Worm (Caenorhabditis elegans) whole organism, L2 larva: ENCODE results near the gene cisd-3.1.

ENCODE experiments used
- C34F6.9 ChIP-seq: fragments of 150-350 bp; optimal IDR thresholded peaks from 2 replicates; lab custom pipeline; 2014; ENCODE audit warnings: missing biosample characterization, missing genetic modification characterization
- F13H6.1 ChIP-seq: sonication (generic microtip); optimal IDR thresholded peaks from 2 replicates; lab custom pipeline; 2016; ENCODE audit warnings: missing genetic modification characterization, missing compliant biosample characterization
- Y55F3AM.14 ChIP-seq: fragments of 200-800 bp; sonication (Bioruptor generic); optimal IDR thresholded peaks from 2 replicates; lab custom pipeline; 2018; ENCODE audit warnings: mild to moderate bottlenecking, missing genetic modification characterization, missing compliant biosample characterization
- ZK546.5 ChIP-seq: sonication (generic microtip); optimal IDR thresholded peaks from 2 replicates; lab custom pipeline; 2017; ENCODE audit warnings: missing biosample characterization, missing genetic modification characterization
- alr-1 ChIP-seq: fragments of 150-350 bp; optimal IDR thresholded peaks from 2 replicates; lab custom pipeline; 2014; ENCODE audit warnings: missing biosample characterization, missing genetic modification characterization
- blmp-1 ChIP-seq: sonication (generic microtip); optimal IDR thresholded peaks from 2 replicates; lab custom pipeline; 2017; ENCODE audit warnings: missing genetic modification characterization, mild to moderate bottlenecking, missing compliant biosample characterization, antibody characterized with exemption, moderate library complexity; ENCODE audit not compliant: insufficient read depth
- ceh-16 ChIP-seq: fragments of 150-350 bp; optimal IDR thresholded peaks from 2 replicates; lab custom pipeline; 2014; ENCODE audit warnings: missing biosample characterization, missing genetic modification characterization
- ceh-82 ChIP-seq: fragments of 150-350 bp; optimal IDR thresholded peaks from 2 replicates; lab custom pipeline; 2014; ENCODE audit warnings: missing biosample characterization, missing genetic modification characterization
- crh-2 ChIP-seq: sonication (generic microtip); optimal IDR thresholded peaks from 2 replicates; lab custom pipeline; 2017; ENCODE audit warnings: missing biosample characterization, missing genetic modification characterization
- dmd-4 ChIP-seq: sonication (generic microtip); optimal IDR thresholded peaks from 2 replicates; lab custom pipeline; 2017; ENCODE audit warnings: missing biosample characterization, missing genetic modification characterization
- elt-1 ChIP-seq: fragments of 150-350 bp; optimal IDR thresholded peaks from 2 replicates; lab custom pipeline; 2014; ENCODE audit warnings: missing biosample characterization, missing genetic modification characterization
- fos-1 ChIP-seq: fragments of 150-350 bp; optimal IDR thresholded peaks from 2 replicates; lab custom pipeline; 2014; ENCODE audit warnings: missing biosample characterization, missing genetic modification characterization
- gmeb-1 ChIP-seq: fragments of 150-350 bp; optimal IDR thresholded peaks from 2 replicates; lab custom pipeline; 2014; ENCODE audit warnings: missing biosample characterization, missing genetic modification characterization
- lin-11 ChIP-seq: fragments of 150-350 bp; sonication (generic microtip); optimal IDR thresholded peaks from 2 replicates; lab custom pipeline; 2014; ENCODE audit warnings: missing biosample characterization, missing genetic modification characterization, inconsistent platforms, mixed read lengths
- lsy-2 ChIP-seq, 2 experiments: fragments of 150-350 bp in 1 of 2; sonication (generic microtip) in 1 of 2; optimal IDR thresholded peaks; 2 replicates each; lab custom pipeline; 2014 to 2017; ENCODE audit warnings: missing biosample characterization in 2 of 2, missing genetic modification characterization in 2 of 2
- mab-5 ChIP-seq: fragments of 150-350 bp; optimal IDR thresholded peaks from 2 replicates; lab custom pipeline; 2014; ENCODE audit warnings: missing biosample characterization, missing genetic modification characterization
- mdl-1 ChIP-seq, 2 experiments: fragments of 150-350 bp in 1 of 2; sonication (generic microtip) in 1 of 2; optimal IDR thresholded peaks; 2 replicates each; lab custom pipeline; 2017; ENCODE audit warnings: missing biosample characterization in 2 of 2, missing genetic modification characterization in 2 of 2
- nhr-10 ChIP-seq: sonication (generic microtip); optimal IDR thresholded peaks from 2 replicates; lab custom pipeline; 2017; ENCODE audit warnings: missing biosample characterization, missing genetic modification characterization
- nhr-11 ChIP-seq: fragments of 150-350 bp; optimal IDR thresholded peaks from 2 replicates; lab custom pipeline; 2014; ENCODE audit warnings: missing biosample characterization, missing genetic modification characterization
- nhr-129 ChIP-seq: fragments of 150-350 bp; optimal IDR thresholded peaks from 2 replicates; lab custom pipeline; 2014; ENCODE audit warnings: missing biosample characterization, missing genetic modification characterization
- nhr-21 ChIP-seq: fragments of 150-350 bp; optimal IDR thresholded peaks from 2 replicates; lab custom pipeline; 2014; ENCODE audit warnings: missing biosample characterization, missing genetic modification characterization
- nhr-237 ChIP-seq: fragments of 150-350 bp; optimal IDR thresholded peaks from 2 replicates; lab custom pipeline; 2014; ENCODE audit warnings: missing biosample characterization, missing genetic modification characterization
- nhr-25 ChIP-seq: fragments of 150-350 bp; sonication (generic microtip); optimal IDR thresholded peaks from 3 replicates; lab custom pipeline; 2014; ENCODE audit warnings: missing biosample characterization, missing genetic modification characterization
- nhr-6 ChIP-seq: fragments of 150-350 bp; optimal IDR thresholded peaks from 2 replicates; lab custom pipeline; 2014; ENCODE audit warnings: missing biosample characterization, missing genetic modification characterization
- nhr-77 ChIP-seq: fragments of 150-350 bp; optimal IDR thresholded peaks from 2 replicates; lab custom pipeline; 2014; ENCODE audit warnings: missing biosample characterization, missing genetic modification characterization
- peb-1 ChIP-seq: fragments of 150-350 bp; optimal IDR thresholded peaks from 2 replicates; lab custom pipeline; 2014; ENCODE audit warnings: missing biosample characterization, missing genetic modification characterization
- sem-4 ChIP-seq: fragments of 150-350 bp; optimal IDR thresholded peaks from 2 replicates; lab custom pipeline; 2014; ENCODE audit warnings: missing biosample characterization, missing genetic modification reagents, missing genetic modification characterization
- skn-1 ChIP-seq: sonication (generic microtip); optimal IDR thresholded peaks from 2 replicates; lab custom pipeline; 2017; ENCODE audit warnings: missing biosample characterization, missing genetic modification characterization
- sma-3 ChIP-seq: sonication (generic microtip); optimal IDR thresholded peaks from 2 replicates; lab custom pipeline; 2016; ENCODE audit warnings: missing genetic modification reagents, missing genetic modification characterization, missing compliant biosample characterization
- sma-9 ChIP-seq, 2 experiments: fragments of 150-350 bp in 1 of 2; sonication (generic microtip) in 1 of 2; optimal IDR thresholded peaks; 2 replicates each; lab custom pipeline; 2014 to 2016; ENCODE audit warnings: missing genetic modification characterization in 2 of 2, mild to moderate bottlenecking in 1 of 2, missing biosample characterization in 1 of 2, missing compliant biosample characterization in 1 of 2, missing genetic modification reagents in 1 of 2, moderate library complexity in 1 of 2
- snpc-4 ChIP-seq: fragments of 150-350 bp; optimal IDR thresholded peaks from 2 replicates; lab custom pipeline; 2014; ENCODE audit warnings: missing biosample characterization, missing genetic modification characterization
- unc-39 ChIP-seq: fragments of 150-350 bp; optimal IDR thresholded peaks from 2 replicates; lab custom pipeline; 2014; ENCODE audit warnings: missing biosample characterization, missing genetic modification characterization
- unc-55 ChIP-seq: fragments of 150-350 bp; sonication (generic microtip); optimal IDR thresholded peaks from 3 replicates; lab custom pipeline; 2014; ENCODE audit warnings: missing biosample characterization, missing genetic modification reagents, missing genetic modification characterization
- zag-1 ChIP-seq: fragments of 150-350 bp; optimal IDR thresholded peaks from 2 replicates; lab custom pipeline; 2014; ENCODE audit warnings: missing biosample characterization, missing genetic modification characterization
- ztf-1 ChIP-seq: fragments of 200-800 bp; sonication (Bioruptor generic); conservative IDR thresholded peaks from 2 replicates; pipeline ENCODE4 v1.3.6; 2022; ENCODE audit warnings: missing genetic modification characterization, missing compliant biosample characterization
- ztf-4 ChIP-seq: fragments of 150-350 bp; optimal IDR thresholded peaks from 2 replicates; lab custom pipeline; 2014; ENCODE audit warnings: missing biosample characterization, missing genetic modification characterization

The cisd-3.1 gene

DNA sequence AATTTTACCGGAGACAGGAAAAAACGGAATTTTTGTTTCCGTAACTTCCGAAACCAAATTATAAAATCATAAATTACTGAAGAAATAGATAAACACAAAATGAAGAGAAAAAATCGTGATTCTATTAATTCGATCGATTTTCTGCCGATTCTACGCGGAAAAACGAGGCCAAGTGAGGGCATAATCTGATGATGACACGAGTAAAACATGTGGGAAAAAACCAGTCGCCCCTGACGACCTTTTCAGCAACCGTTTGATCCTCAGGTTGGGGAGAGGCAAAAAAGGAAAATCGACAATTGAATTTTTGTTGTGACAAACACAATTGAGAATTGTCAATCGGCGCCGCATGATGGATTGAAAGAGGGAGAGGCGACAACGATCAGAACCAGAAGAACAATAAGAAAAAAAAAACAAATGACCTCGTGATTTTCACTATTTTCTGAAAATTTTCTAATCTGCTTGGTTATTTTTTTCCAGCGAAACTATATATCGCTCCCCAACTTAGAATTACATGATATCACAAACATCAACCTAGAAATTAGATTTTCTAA, 37.7 kb upstream of the cisd-3.1 start:
- TF ChIP-seq F13H6.1 (no peak), blmp-1 (tag; lab: Kevin White, UChicago) (peak; percentile 56), nhr-25 (peak; percentile 74)

DNA sequence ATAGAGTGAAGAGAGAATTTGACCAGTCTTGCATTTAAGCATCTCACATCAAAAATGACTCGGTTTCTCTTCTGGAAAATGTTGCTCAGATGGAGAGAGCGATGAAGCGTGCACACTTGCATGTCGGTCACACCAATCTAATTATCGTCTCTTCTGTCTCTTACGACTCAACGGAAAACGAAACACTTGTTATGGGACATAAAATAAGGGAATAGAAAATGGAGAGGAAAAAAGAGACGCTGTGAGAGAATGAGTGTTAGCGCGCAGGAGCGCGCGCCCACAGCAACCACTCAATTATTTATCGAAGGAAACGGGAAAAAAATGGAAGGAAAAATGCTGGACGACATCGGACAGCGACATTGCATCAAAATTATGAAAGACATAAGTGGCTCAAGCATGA, 37.0 kb upstream of the cisd-3.1 start:
- TF ChIP-seq ztf-4 (tag; lab: Kevin White, UChicago) (peak; percentile 1), ceh-82 (no peak), sem-4 (tag; lab: Kevin White, UChicago) (peak; percentile 59), ztf-1 (GFP tag; lab: Robert Waterston, UW) (no peak), ZK546.5 (tag; lab: Kevin White, UChicago) (no peak), nhr-237 (tag; lab: Kevin White, UChicago) (no peak), unc-39 (tag; lab: Kevin White, UChicago) (peak; percentile 42), gmeb-1 (tag; lab: Kevin White, UChicago) (no peak), nhr-10 (tag; lab: Kevin White, UChicago) (no peak), skn-1 (tag; lab: Kevin White, UChicago) (no peak), peb-1 (tag; lab: Kevin White, UChicago) (no peak), Y55F3AM.14 (GFP tag; lab: Kevin White, UChicago) (no peak), ceh-16 (no peak), zag-1 (peak; percentile 45), sma-3 (GFP tag; lab: Kevin White, UChicago) (no peak), mdl-1 (tag; optimal IDR thresholded peaks at IDR 0.05; lab: Kevin White, UChicago) (no peak), mab-5 (no peak), lsy-2 (tag; optimal IDR thresholded peaks at IDR 0.05; lab: Kevin White, UChicago) (peak; percentile 29 to 58), unc-55 (GFP tag; lab: Kevin White, UChicago) (peak; percentile 32), C34F6.9 (tag; lab: Kevin White, UChicago) (peak; percentile 22), nhr-77 (no peak), F13H6.1 (peak; percentile 57), lin-11 (tag; lab: Kevin White, UChicago) (peak; percentile 20), nhr-11 (no peak), nhr-129 (tag; lab: Kevin White, UChicago) (peak; percentile 72), nhr-25 (no peak), nhr-6 (tag; lab: Kevin White, UChicago) (no peak), dmd-4 (no peak), alr-1 (tag; lab: Kevin White, UChicago) (peak; percentile 23)

DNA sequence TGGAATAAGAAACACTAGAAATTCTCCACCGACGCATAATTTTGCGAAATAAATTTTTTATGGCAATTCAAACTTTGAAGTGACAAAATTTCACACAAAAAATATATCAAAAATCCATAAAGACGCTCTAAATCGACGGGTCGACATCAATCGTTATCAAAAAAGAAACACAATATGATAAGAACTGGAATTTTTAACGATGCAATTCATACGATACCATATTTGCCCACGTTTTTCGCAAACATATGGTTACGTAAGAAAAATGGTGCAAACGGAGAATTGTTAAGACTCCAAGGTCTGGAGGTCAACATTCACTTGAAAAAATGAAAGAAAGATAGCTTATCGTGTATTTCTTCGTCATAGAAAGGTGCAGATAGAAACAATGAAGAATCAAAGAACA, 36.5 kb upstream of the cisd-3.1 start:
- TF ChIP-seq lsy-2 (tag; optimal IDR thresholded peaks at IDR 0.05; lab: Kevin White, UChicago), result no peak
- no peak for TF ChIP-seq lin-11 (tag; lab: Kevin White, UChicago)
- TF ChIP-seq crh-2, result no peak
- peak; percentile 73 for TF ChIP-seq sma-9 (GFP tag; optimal IDR thresholded peaks at IDR 0.05; lab: Kevin White, UChicago)
- TF ChIP-seq sma-9 (tag; optimal IDR thresholded peaks at IDR 0.05; lab: Kevin White, UChicago), result no peak
- peak; percentile 69 for TF ChIP-seq fos-1 (tag; lab: Kevin White, UChicago)

DNA sequence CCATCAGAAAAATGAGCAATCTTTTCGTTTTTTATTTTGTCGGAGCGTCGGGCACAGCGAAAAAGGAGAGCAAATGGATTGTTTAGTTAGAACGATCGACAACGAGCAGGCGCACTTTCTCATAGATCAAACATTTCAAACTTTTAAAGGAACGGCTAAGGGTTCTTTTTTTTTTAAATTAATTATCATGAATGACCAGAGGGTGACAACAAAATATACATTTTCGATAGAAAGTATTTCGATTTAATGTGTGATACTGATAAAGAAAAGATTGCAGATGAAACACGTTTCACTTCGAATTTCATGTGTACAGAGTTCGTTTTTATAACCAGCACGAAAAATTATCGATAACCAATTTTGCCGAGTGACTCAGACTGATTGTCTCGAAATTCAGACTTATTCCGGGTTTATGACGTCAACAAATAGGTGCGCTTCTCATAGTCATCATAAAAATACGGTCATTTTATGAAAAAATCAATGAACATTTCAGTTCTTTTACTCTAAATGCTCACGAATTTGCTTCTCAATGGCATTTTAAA, 36.0 kb upstream of the cisd-3.1 start:
- TF ChIP-seq unc-39 (tag; lab: Kevin White, UChicago) (no peak), nhr-10 (tag; lab: Kevin White, UChicago) (no peak), ZK546.5 (tag; lab: Kevin White, UChicago) (no peak), nhr-21 (no peak), crh-2 (peak; percentile 28), gmeb-1 (tag; lab: Kevin White, UChicago) (no peak), dmd-4 (no peak), ztf-1 (GFP tag; lab: Robert Waterston, UW) (no peak), sma-9 (GFP tag; optimal IDR thresholded peaks at IDR 0.05; lab: Kevin White, UChicago) (peak; percentile 42), sma-9 (tag; optimal IDR thresholded peaks at IDR 0.05; lab: Kevin White, UChicago) (no peak), Y55F3AM.14 (GFP tag; lab: Kevin White, UChicago) (no peak), elt-1 (tag; lab: Kevin White, UChicago) (no peak), C34F6.9 (tag; lab: Kevin White, UChicago) (no peak), fos-1 (tag; lab: Kevin White, UChicago) (peak; percentile 89), nhr-25 (no peak), snpc-4 (tag; lab: Kevin White, UChicago) (no peak)
